Fruit fly (Drosophila melanogaster): ENCODE data around the gene CG5274.

CG5274 gene

DNA sequence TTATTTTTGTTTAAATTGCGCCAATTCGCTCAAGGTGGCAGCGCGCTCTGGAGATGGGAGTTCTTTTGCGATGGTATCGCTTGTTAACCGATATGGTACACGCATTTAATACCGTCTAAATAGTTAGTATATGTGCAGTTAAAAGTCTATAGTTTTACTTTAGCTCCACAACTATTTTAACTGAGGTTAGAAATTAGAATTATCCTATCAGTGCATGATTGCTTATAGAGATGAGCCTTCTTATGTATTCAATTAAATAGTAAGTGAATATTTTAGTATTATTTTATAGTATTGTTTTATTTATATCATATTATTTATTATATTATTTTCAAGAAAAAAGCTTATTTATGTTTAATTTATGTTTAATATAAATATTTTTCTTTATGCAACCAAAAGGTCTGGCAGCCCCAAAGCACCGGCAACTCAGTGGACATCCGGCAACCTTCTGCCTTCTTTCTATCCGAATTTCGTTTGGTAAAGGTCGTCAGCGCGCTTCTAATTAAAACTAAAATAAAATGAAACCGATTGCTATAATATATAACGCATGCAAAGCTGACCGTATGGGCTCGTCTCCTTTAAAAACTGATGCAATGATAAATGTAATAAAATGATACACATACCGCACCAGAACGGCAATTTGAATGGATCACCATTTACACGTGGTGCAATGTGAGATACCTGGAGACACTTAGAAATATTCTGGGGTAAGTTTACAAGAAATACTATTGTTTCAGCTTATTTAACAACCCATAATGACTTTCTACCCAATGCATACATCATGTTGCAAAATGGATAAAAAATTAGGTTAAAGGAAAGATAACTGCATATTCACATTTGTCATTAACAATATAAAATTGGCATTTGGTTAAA is 25.6 kb upstream of the CG5274 start, which contains the start of gene CG5199 (continued):
- TF ChIP-seq CG2712 (tag; optimal IDR thresholded peaks at IDR 0.05), result peak; percentile 85
- peak; percentile 27 for TF ChIP-seq cato (GFP tag; optimal IDR thresholded peaks at IDR 0.05; ENCODE audit: borderline replicate concordance)
- peak; percentile 65 for TF ChIP-seq vvl (GFP tag; IDR thresholded peaks at IDR 0.05)
- peak; percentile 69; the same call in 1 of the 2 replicates for TF ChIP-seq CG4404 (GFP tag; IDR thresholded peaks at IDR 0.05)
- peak; percentile 20 for TF ChIP-seq CG10274 (GFP tag; optimal IDR thresholded peaks at IDR 0.05)
- TF ChIP-seq CG31388 (GFP tag; optimal IDR thresholded peaks at IDR 0.05), result peak; percentile 56
- peak; percentile 10 for TF ChIP-seq lilli (GFP tag; optimal IDR thresholded peaks at IDR 0.05)
- TF ChIP-seq Hmr (GFP tag; optimal IDR thresholded peaks at IDR 0.05), result peak; percentile 75
- TF ChIP-seq bbx (GFP tag; IDR thresholded peaks at IDR 0.05; ENCODE audit: partially characterized antibody), result peak; percentile 67
- no peak for TF ChIP-seq Gsc (GFP tag; IDR thresholded peaks at IDR 0.05)
- peak; percentile 55 for TF ChIP-seq CG18619 (GFP tag; optimal IDR thresholded peaks at IDR 0.05)
- peak; percentile 19 for TF ChIP-seq CG6683 (GFP tag; optimal IDR thresholded peaks at IDR 0.05)
- TF ChIP-seq CG17568 (GFP tag; optimal IDR thresholded peaks at IDR 0.05), result no peak
- TF ChIP-seq gfzf (GFP tag; optimal IDR thresholded peaks at IDR 0.05), result peak; percentile 33
- peak; percentile 41 for TF ChIP-seq YL-1 (GFP tag; optimal IDR thresholded peaks at IDR 0.05)
- no peak for TF ChIP-seq vfl (GFP tag; optimal IDR thresholded peaks at IDR 0.05)
- peak in 1 of 2 experiments; percentile 56 for TF ChIP-seq Pdp1 (GFP tag; optimal IDR thresholded peaks at IDR 0.05)
- peak; percentile 79 for TF ChIP-seq CG13287 (GFP tag; IDR thresholded peaks at IDR 0.05; ENCODE audit: partially characterized antibody)
- no peak for TF ChIP-seq Poxn (GFP tag; IDR thresholded peaks at IDR 0.05)
- peak; percentile 58 for TF ChIP-seq CG7839 (tag; optimal IDR thresholded peaks at IDR 0.05)
- TF ChIP-seq Abd-B (GFP tag; optimal IDR thresholded peaks at IDR 0.05), result peak; percentile 91
- no peak for TF ChIP-seq fd64A (GFP tag; optimal IDR thresholded peaks at IDR 0.05)
- TF ChIP-seq CG3995 (GFP tag; optimal IDR thresholded peaks at IDR 0.05), result peak; percentile 19
- peak; percentile 76 for TF ChIP-seq grau (tag; optimal IDR thresholded peaks at IDR 0.05)
- TF ChIP-seq twi (tag; optimal IDR thresholded peaks at IDR 0.05), result peak; percentile 42
- peak; percentile 61 for TF ChIP-seq Sox102F (GFP tag; optimal IDR thresholded peaks at IDR 0.05)
- TF ChIP-seq CG10654 (GFP tag; optimal IDR thresholded peaks at IDR 0.05), result peak; percentile 73
- TF ChIP-seq CG12942 (GFP tag; optimal IDR thresholded peaks at IDR 0.05), result peak; percentile 50
- TF ChIP-seq CG4328 (GFP tag; optimal IDR thresholded peaks at IDR 0.05), result peak; percentile 54
- no peak for TF ChIP-seq emc (GFP tag; optimal IDR thresholded peaks at IDR 0.05)
- peak; percentile 4 for TF ChIP-seq maf-S (GFP tag; optimal IDR thresholded peaks at IDR 0.05)
- TF ChIP-seq Meics (GFP tag; optimal IDR thresholded peaks at IDR 0.05), result peak; percentile 67
- no peak for TF ChIP-seq Hr78 (GFP tag; optimal IDR thresholded peaks at IDR 0.05)
- TF ChIP-seq CG17829 (tag; optimal IDR thresholded peaks at IDR 0.05), result peak; percentile 89
- peak; percentile 25 for TF ChIP-seq Jarid2 (GFP tag; optimal IDR thresholded peaks at IDR 0.05)
- no peak for TF ChIP-seq Side (GFP tag; optimal IDR thresholded peaks at IDR 0.05)
- peak; percentile 77 for TF ChIP-seq CG30020 (tag; optimal IDR thresholded peaks at IDR 0.05)
- peak; percentile 44; the same call in 1 of the 2 replicates for TF ChIP-seq gsb (GFP tag; IDR thresholded peaks at IDR 0.05)
- no peak for TF ChIP-seq NC2β (GFP tag; optimal IDR thresholded peaks at IDR 0.05)
- no peak for TF ChIP-seq CG1832 (GFP tag; optimal IDR thresholded peaks at IDR 0.05)
- TF ChIP-seq CG10979 (tag; optimal IDR thresholded peaks at IDR 0.05), result peak; percentile 59
- peak; percentile 75 for TF ChIP-seq CG6791 (GFP tag; IDR thresholded peaks at IDR 0.05; ENCODE audit: partially characterized antibody)
- TF ChIP-seq Nf-YC (tag; optimal IDR thresholded peaks at IDR 0.05), result peak; percentile 75
- peak; percentile 2 for TF ChIP-seq CG9609 (GFP tag; optimal IDR thresholded peaks at IDR 0.05)
- no peak for TF ChIP-seq CG4360 (GFP tag; IDR thresholded peaks at IDR 0.05)
- TF ChIP-seq CG13775 (GFP tag; optimal IDR thresholded peaks at IDR 0.05), result peak; percentile 85
- TF ChIP-seq phol (tag; optimal IDR thresholded peaks at IDR 0.05), result peak; percentile 85

Data from whole organism, embryonic.